Worm (Caenorhabditis elegans) whole organism, L4 larva: ENCODE data around the gene saeg-1.

Experiments
- lin-13 ChIP-seq: fragments of 150-350 bp; optimal IDR thresholded peaks from 2 replicates; lab custom pipeline; 2014; ENCODE audit warnings: missing biosample characterization, missing genetic modification reagents, missing genetic modification characterization
- lin-15B ChIP-seq: fragments of 150-350 bp; sonication (generic microtip); optimal IDR thresholded peaks from 3 replicates; lab custom pipeline; 2014; ENCODE audit warnings: missing biosample characterization, missing genetic modification characterization
- lsy-2 ChIP-seq, 2 experiments: fragments of 150-350 bp in 1 of 2; sonication (generic microtip) in 1 of 2; optimal IDR thresholded peaks; 2 replicates each; lab custom pipeline; 2014 to 2017; ENCODE audit warnings: missing biosample characterization in 2 of 2, missing genetic modification characterization in 2 of 2
- nhr-77 ChIP-seq: fragments of 150-350 bp; optimal IDR thresholded peaks from 2 replicates; lab custom pipeline; 2014; ENCODE audit warnings: missing biosample characterization, missing genetic modification characterization
- pha-4 ChIP-seq, 2 experiments: fragments of 150-350 bp in 1 of 2; fragments of 200-800 bp in 1 of 2; sonication (Bioruptor generic) in 1 of 2; IDR thresholded peaks in 1 of 2; optimal IDR thresholded peaks in 1 of 2; 2 replicates each; pipeline versions ENCODE4 v1.3.6 to Lab custom; 2014 to 2022; ENCODE audit warnings: missing genetic modification characterization in 2 of 2, missing genetic modification reagents in 2 of 2, missing biosample characterization in 1 of 2, missing compliant biosample characterization in 1 of 2
- skn-1 ChIP-seq: fragments of 150-350 bp; optimal IDR thresholded peaks from 2 replicates; lab custom pipeline; 2014; ENCODE audit warnings: missing biosample characterization, missing genetic modification characterization
- unc-62 ChIP-seq, 3 experiments: fragments of 150-350 bp in 1 of 3; sonication (generic microtip); optimal IDR thresholded peaks in 2 of 3; peaks in 1 of 3; 1 replicate in 1 of 3; 2 replicates in 2 of 3; lab custom pipeline; 2014 to 2017; ENCODE audit warnings: missing biosample characterization in 3 of 3, missing genetic modification characterization in 3 of 3, missing genetic modification reagents in 3 of 3, missing genotype in 1 of 3

ce11 chrV:10824711-10825110, 40.8 kb downstream of the saeg-1 start, which contains the start of gene nrx-1:
- TF ChIP-seq skn-1 (tag; lab: Kevin White, UChicago) (no peak), lsy-2 (tag; optimal IDR thresholded peaks at IDR 0.05; lab: Kevin White, UChicago) (no peak), pha-4 (GFP tag; IDR thresholded peaks at IDR 0.05; lab: Robert Waterston, UW) (no peak), pha-4 (tag; optimal IDR thresholded peaks at IDR 0.05; lab: Kevin White, UChicago) (no peak), unc-62 (GFP tag; optimal IDR thresholded peaks at IDR 0.05 in 1 of 2; lab: Kevin White, UChicago) (no peak), unc-62 (tag; optimal IDR thresholded peaks at IDR 0.05; lab: Kevin White, UChicago) (no peak), lin-13 (GFP tag; lab: Kevin White, UChicago) (no peak), nhr-77 (tag; lab: Kevin White, UChicago) (no peak), lin-15B (tag; lab: Kevin White, UChicago) (no peak)
